Worm (Caenorhabditis elegans): ENCODE measurements around the gene ttr-24.

The ttr-24 gene

DNA sequence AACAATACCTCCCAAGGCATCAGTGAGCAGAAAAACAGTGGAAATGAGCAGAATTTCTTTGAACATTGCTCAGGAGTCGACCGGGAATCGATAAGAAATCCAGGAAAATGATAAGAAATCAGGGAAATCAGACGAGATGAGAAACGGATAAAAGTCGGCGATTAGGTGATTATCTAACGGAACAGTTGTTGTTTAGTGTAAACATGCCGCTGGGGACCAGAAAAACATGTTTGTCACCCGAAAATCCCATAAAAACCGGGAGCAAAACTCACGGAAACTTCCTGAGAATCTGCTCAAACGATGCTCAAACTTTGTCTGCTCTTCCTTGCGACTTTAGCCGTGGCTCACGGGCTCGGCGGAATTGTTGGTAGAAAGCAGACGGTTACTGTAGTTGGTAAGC, at the start of gene ttr-24, which contains the start of gene ttr-25:
Gene ttr-24, minus strand, starts transcription at position 156 of the 400 bp plus-strand sequence.
Gene ttr-25, plus strand, starts transcription at position 227 of the 400 bp plus-strand sequence.
- no peak for TF ChIP-seq unc-62 (GFP tag; optimal IDR thresholded peaks at IDR 0.05)
- TF ChIP-seq K12H6.12 (tag; optimal IDR thresholded peaks at IDR 0.05), result peak; percentile 8
- no peak for TF ChIP-seq F57A8.1 (GFP tag; optimal IDR thresholded peaks at IDR 0.05)
- TF ChIP-seq lag-1 (GFP tag; IDR thresholded peaks at IDR 0.05), result no peak

DNA sequence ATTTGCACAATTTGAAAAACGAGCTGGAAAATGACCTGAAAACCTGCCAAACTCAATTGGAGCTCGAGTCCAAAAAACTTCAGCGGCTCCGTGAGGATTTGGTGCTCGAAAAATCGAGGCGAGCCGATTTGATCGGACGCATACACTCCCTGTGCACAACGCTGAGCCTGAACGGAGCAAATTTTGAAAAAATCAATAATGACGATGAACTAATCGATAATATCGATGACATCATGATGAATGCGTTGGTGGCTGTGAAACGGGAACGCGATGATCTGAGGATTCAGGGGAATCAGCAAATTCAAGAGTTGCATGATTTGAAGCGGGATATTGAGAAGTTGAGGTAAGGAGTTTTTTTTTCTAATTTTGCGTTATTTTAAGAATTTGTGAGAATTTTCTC, 49.1 kb upstream of the ttr-24 start:
- TF ChIP-seq snpc-1.3 (tag; optimal IDR thresholded peaks at IDR 0.05; ENCODE audit: insufficient read depth), result no peak
- TF ChIP-seq egl-44 (GFP tag; IDR thresholded peaks at IDR 0.05), result no peak
- no peak for TF ChIP-seq C17E4.6 (GFP tag; IDR thresholded peaks at IDR 0.05)
- TF ChIP-seq B0261.1 (tag; optimal IDR thresholded peaks at IDR 0.05), result no peak
- TF ChIP-seq F10E7.11 (tag; optimal IDR thresholded peaks at IDR 0.05), result no peak
- TF ChIP-seq ceh-79 (tag; optimal IDR thresholded peaks at IDR 0.05), result no peak
- no peak for TF ChIP-seq unc-130 (GFP tag; optimal IDR thresholded peaks at IDR 0.05)
- TF ChIP-seq fkh-3 (tag; optimal IDR thresholded peaks at IDR 0.05), result no peak
- TF ChIP-seq hsf-1 (GFP tag; IDR thresholded peaks at IDR 0.05), result no peak
- TF ChIP-seq lin-26 (GFP tag; IDR thresholded peaks at IDR 0.05), result no peak
- TF ChIP-seq T07F8.4 (tag; optimal IDR thresholded peaks at IDR 0.05), result no peak
- TF ChIP-seq nfya-1 (tag; optimal IDR thresholded peaks at IDR 0.05; ENCODE audit: borderline replicate concordance, insufficient read depth), result no peak
- no peak for TF ChIP-seq ZK185.1 (tag; optimal IDR thresholded peaks at IDR 0.05; ENCODE audit: poor library complexity, severe bottlenecking)
- TF ChIP-seq lin-54 (GFP tag; optimal IDR thresholded peaks at IDR 0.05), result no peak
- no peak for TF ChIP-seq egrh-3 (GFP tag; IDR thresholded peaks at IDR 0.05)
- no peak for TF ChIP-seq K11D2.4 (GFP tag; IDR thresholded peaks at IDR 0.05)

ce11 chrV:18597779-18598178, 41.3 kb upstream of the ttr-24 start:
- TF ChIP-seq gei-17 (GFP tag; optimal IDR thresholded peaks at IDR 0.05) (no peak), hlh-12 (tag; optimal IDR thresholded peaks at IDR 0.05) (no peak), bed-2 (GFP tag; IDR thresholded peaks at IDR 0.05) (no peak), cebp-2 (GFP tag; IDR thresholded peaks at IDR 0.05) (no peak), F49E8.2 (tag; optimal IDR thresholded peaks at IDR 0.05; ENCODE audit: insufficient read depth) (no peak)

DNA sequence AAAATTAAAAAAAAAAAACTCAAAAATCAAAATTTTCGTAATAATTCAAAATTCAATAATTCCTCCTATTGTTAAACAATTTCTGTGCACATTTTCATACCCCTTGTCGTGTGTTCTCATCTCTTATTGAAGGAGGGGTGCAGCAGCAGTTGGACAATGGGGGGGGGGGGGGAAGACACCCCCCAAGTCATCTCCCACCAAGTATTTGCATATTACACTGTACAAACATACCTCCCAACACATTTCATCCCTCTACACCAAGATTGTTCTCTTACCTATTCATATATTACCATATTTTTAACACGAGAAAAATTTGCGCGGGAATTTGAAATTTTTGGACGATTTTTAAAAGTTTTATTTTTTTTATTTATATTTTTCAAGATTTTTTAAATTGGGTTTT, 39.8 kb upstream of the ttr-24 start:
- no peak for TF ChIP-seq ceh-40 (GFP tag; IDR thresholded peaks at IDR 0.05)

DNA sequence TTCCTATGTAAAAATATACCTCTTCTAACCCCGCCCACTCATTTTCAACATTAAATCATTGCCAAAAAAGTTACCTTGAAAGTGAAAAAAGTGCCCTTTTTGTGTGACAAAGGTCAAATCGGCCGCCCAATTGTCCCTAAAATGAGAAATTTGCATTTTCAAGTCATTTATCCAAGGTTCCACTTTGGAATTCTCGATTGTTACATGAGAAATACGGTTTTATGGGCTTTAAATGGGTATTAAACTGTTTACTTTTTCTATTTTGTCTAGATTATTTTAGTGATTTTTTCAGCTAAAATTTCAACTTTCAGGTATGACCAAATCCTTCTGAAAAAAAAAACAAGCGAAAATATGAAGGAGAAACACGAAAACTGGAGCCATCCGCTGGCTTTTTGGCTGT, 36.0 kb upstream of the ttr-24 start, which contains the start of gene grdn-1:
Gene grdn-1, plus strand, starts transcription at position 301 of the 400 bp plus-strand sequence.
- no peak for TF ChIP-seq K12H6.12 (tag; optimal IDR thresholded peaks at IDR 0.05)
- no peak for TF ChIP-seq xnd-1 (tag; optimal IDR thresholded peaks at IDR 0.05)
- no peak for TF ChIP-seq F52B5.7 (tag; optimal IDR thresholded peaks at IDR 0.05)
- TF ChIP-seq akir-1 (GFP tag; optimal IDR thresholded peaks at IDR 0.05), result no peak
- TF ChIP-seq ceh-27 (GFP tag; optimal IDR thresholded peaks at IDR 0.05), result no peak
- no peak for TF ChIP-seq rpc-1 (optimal IDR thresholded peaks at IDR 0.05)
- TF ChIP-seq rpc-1 (tag; optimal IDR thresholded peaks at IDR 0.05), result no peak
- TF ChIP-seq F39B2.1 (GFP tag; IDR thresholded peaks at IDR 0.05), result no peak
- TF ChIP-seq madf-10 (tag; optimal IDR thresholded peaks at IDR 0.05), result no peak
- TF ChIP-seq Y79H2A.3 (GFP tag; conservative IDR thresholded peaks at IDR 0.05), result no peak
- TF ChIP-seq Y56A3A.18 (GFP tag; IDR thresholded peaks at IDR 0.05), result no peak
- TF ChIP-seq aptf-3 (GFP tag; IDR thresholded peaks at IDR 0.05), result no peak
- no peak for TF ChIP-seq aptf-2 (GFP tag; conservative IDR thresholded peaks at IDR 0.05)
